Worm (Caenorhabditis elegans): ENCODE results near the gene panl-2.

The panl-2 gene

DNA sequence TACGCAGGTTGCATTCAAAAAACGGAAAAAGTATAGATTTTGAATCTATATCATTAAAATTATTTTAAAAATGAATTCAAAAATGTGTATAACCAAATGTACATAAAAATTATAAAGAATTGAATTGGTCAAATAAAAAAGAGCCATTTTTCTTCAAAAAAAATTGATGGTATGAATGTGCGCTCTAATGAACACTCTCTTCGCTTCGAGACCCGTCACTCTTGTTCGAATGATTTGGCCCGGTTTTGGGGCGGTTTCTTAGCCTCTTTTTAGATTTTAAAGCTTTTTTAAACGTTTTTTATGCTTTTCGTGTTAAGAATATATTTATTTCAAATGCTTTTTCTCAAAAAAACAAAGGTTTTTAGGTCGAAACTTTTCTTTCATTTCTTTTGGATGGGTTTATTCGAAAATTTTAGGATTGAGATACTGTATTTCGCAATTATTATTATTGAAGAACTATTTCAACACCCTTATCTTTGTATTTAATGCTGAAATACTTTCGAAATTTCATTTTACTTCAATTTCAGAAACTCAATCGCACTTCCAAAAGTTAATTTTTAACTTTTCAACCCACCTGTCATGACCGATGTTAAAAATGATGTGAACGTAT is 38.3 kb downstream of the panl-2 start, which contains the start of gene inf-1:
Gene inf-1 (plus strand): TSS at position 577 of the 610 bp plus-strand sequence.
- TF ChIP-seq nhr-237 (tag; optimal IDR thresholded peaks at IDR 0.05), result peak; percentile 28
- no peak for TF ChIP-seq ces-1 (GFP tag; optimal IDR thresholded peaks at IDR 0.05)
- no peak for TF ChIP-seq pha-4 (tag; optimal IDR thresholded peaks at IDR 0.05)
- TF ChIP-seq elt-3 (tag; optimal IDR thresholded peaks at IDR 0.05), result no peak
- peak; percentile 52 for TF ChIP-seq lsy-2 (tag; optimal IDR thresholded peaks at IDR 0.05)
- TF ChIP-seq zip-8 (tag; optimal IDR thresholded peaks at IDR 0.05), result no peak
- TF ChIP-seq flh-1 (GFP tag; optimal IDR thresholded peaks at IDR 0.05), result no peak
- no peak for TF ChIP-seq unc-39 (tag; optimal IDR thresholded peaks at IDR 0.05)
- no peak for TF ChIP-seq sem-2 (GFP tag; optimal IDR thresholded peaks at IDR 0.05)
- TF ChIP-seq ceh-83 (GFP tag; optimal IDR thresholded peaks at IDR 0.05), result no peak
- no peak for TF ChIP-seq tbx-8 (GFP tag; optimal IDR thresholded peaks at IDR 0.05)
- TF ChIP-seq ham-2 (GFP tag; optimal IDR thresholded peaks at IDR 0.05), result no peak
- TF ChIP-seq unc-62 (GFP tag; optimal IDR thresholded peaks at IDR 0.05), result no peak
- no peak for TF ChIP-seq lin-13 (tag; optimal IDR thresholded peaks at IDR 0.05)

DNA sequence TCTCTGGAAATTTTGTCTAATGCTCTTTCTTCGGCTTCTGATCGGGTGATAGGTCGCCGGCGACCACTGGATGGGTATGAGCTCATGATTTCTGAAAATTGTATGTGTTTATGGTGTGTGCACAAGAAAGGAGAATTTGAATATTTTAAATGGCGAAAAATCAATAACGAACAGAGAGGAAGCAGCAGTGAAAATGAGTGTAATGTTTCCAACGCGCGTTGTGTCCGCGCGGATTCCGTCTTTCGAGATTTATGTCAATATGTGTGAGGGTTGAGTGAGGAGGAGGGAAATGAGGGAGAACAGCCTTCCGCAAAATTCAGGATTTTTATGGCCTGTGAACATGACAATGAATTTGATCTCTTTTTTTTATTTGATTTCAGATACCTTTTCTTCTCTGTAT is 39.2 kb downstream of the panl-2 start, which contains the start of gene flap-1:
Gene flap-1 (minus strand): TSS at position 101 of the 400 bp plus-strand sequence.
- TF ChIP-seq hlh-1 (tag; optimal IDR thresholded peaks at IDR 0.05) (peak; percentile 38), tbx-8 (GFP tag; optimal IDR thresholded peaks at IDR 0.05) (no peak), pha-4 (tag; optimal IDR thresholded peaks at IDR 0.05) (peak; percentile 41)

DNA sequence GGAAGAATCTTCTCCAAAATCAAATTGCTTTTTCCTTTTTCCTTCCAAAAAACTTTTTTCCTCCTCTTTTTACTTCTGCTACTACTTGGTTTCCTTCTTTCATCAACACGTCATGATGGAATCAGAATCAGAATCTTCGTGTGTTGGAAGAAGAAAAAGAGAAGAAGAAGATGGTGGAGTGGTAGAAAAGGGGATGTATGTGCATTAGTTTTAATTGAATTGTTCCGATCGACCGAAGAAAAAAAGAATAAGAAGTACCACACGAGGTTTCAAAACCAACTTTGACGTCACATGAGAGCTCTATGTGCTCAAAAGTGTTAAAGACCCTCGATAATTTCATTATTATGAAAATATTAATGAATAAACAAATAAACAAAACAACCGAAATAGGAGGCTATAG is 53.1 kb downstream of the panl-2 start:
- no peak for TF ChIP-seq ceh-39 (tag; optimal IDR thresholded peaks at IDR 0.05)
- TF ChIP-seq ces-1 (GFP tag; optimal IDR thresholded peaks at IDR 0.05), result peak; percentile 43
